Fruit fly (Drosophila melanogaster): ENCODE measurements around the gene CG7168.

Gene CG7168

DNA sequence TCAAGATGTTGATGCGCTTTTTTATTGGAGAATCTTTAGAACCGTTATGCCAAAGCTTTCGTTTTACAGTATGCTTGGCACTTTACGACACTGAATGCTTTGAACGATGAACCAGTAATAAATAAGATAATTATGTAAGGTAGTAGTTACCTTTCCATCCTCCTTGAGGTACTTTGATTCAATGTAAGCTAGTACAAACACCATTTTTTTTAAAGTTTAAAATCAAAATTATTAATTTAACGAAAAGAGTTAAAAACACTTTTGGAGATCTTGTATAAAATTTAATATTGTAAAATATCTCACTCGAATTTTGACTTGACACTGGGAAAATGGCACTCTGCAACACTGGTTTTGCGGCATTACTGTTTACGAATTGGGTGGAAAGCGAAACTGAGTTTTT is 40.5 kb downstream of the CG7168 start, which contains the start of the genes Arp5 and CG7208 (continued):
- no peak for TF ChIP-seq hb (GFP tag; IDR thresholded peaks at IDR 0.05; ENCODE audit: partially characterized antibody)
- TF ChIP-seq sc (optimal IDR thresholded peaks at IDR 0.05) = no peak
- TF ChIP-seq sc (GFP tag; optimal IDR thresholded peaks at IDR 0.05) = peak; percentile 47
- no peak for TF ChIP-seq bigmax (GFP tag; optimal IDR thresholded peaks at IDR 0.05)
- TF ChIP-seq Kr (GFP tag; optimal IDR thresholded peaks at IDR 0.05) = no peak
- TF ChIP-seq CG6654 (GFP tag; optimal IDR thresholded peaks at IDR 0.05) = no peak
- TF ChIP-seq CG6175 (GFP tag; IDR thresholded peaks at IDR 0.05) = no peak
- no peak for TF ChIP-seq C15 (GFP tag; IDR thresholded peaks at IDR 0.05)
- peak; percentile 4 for TF ChIP-seq CG15696 (tag; optimal IDR thresholded peaks at IDR 0.05)
- TF ChIP-seq exex (tag; optimal IDR thresholded peaks at IDR 0.05) = no peak
- TF ChIP-seq cg (GFP tag; optimal IDR thresholded peaks at IDR 0.05) = no peak
- TF ChIP-seq Asciz (GFP tag; optimal IDR thresholded peaks at IDR 0.05) = no peak
- no peak for TF ChIP-seq mld (GFP tag; IDR thresholded peaks at IDR 0.05; ENCODE audit: partially characterized antibody)
- TF ChIP-seq CG8944 (GFP tag; optimal IDR thresholded peaks at IDR 0.05) = peak; percentile 13
- TF ChIP-seq Lpt (GFP tag; optimal IDR thresholded peaks at IDR 0.05) = no peak
- TF ChIP-seq CG16813 (GFP tag; IDR thresholded peaks at IDR 0.05; ENCODE audit: partially characterized antibody) = no peak
- peak; percentile 56 for TF ChIP-seq Ssrp (tag; optimal IDR thresholded peaks at IDR 0.05)
- TF ChIP-seq CG12942 (GFP tag; optimal IDR thresholded peaks at IDR 0.05) = peak; percentile 69
- TF ChIP-seq Blimp-1 (GFP tag; optimal IDR thresholded peaks at IDR 0.05) = peak; percentile 77
- peak; percentile 9 for TF ChIP-seq Sin3A (optimal IDR thresholded peaks at IDR 0.05)
- TF ChIP-seq kah (GFP tag; optimal IDR thresholded peaks at IDR 0.05) = no peak
- TF ChIP-seq ewg (GFP tag; optimal IDR thresholded peaks at IDR 0.05) = peak; percentile 48
- TF ChIP-seq Sox102F (GFP tag; optimal IDR thresholded peaks at IDR 0.05) = no peak
- peak; percentile 18 for TF ChIP-seq pnt (GFP tag; optimal IDR thresholded peaks at IDR 0.05)
- TF ChIP-seq scrt (GFP tag; optimal IDR thresholded peaks at IDR 0.05) = peak; percentile 55
- no peak for TF ChIP-seq CG8281 (tag; optimal IDR thresholded peaks at IDR 0.05)
- TF ChIP-seq CG5953 (GFP tag; IDR thresholded peaks at IDR 0.05) = no peak
- peak; percentile 73 for TF ChIP-seq CG4617 (GFP tag; optimal IDR thresholded peaks at IDR 0.05; ENCODE audit: borderline replicate concordance)
- TF ChIP-seq crp (GFP tag; optimal IDR thresholded peaks at IDR 0.05) = no peak
- peak; percentile 88 for TF ChIP-seq CG6689 (GFP tag; IDR thresholded peaks at IDR 0.05)
- TF ChIP-seq CG16779 (GFP tag; IDR thresholded peaks at IDR 0.05) = no peak
- TF ChIP-seq Fer3 (tag; optimal IDR thresholded peaks at IDR 0.05) = peak; percentile 77
- peak in 1 of 2 experiments; percentile 44 for TF ChIP-seq Hr51 (GFP tag; optimal IDR thresholded peaks at IDR 0.05)
- no peak for TF ChIP-seq CG17912 (GFP tag; optimal IDR thresholded peaks at IDR 0.05)
- TF ChIP-seq CG13123 (GFP tag; optimal IDR thresholded peaks at IDR 0.05) = peak; percentile 69
- TF ChIP-seq fd3F (GFP tag; optimal IDR thresholded peaks at IDR 0.05) = peak; percentile 71
- TF ChIP-seq pb (GFP tag; optimal IDR thresholded peaks at IDR 0.05) = no peak
- TF ChIP-seq Rx (GFP tag; IDR thresholded peaks at IDR 0.05) = no peak
- peak; percentile 38; the same call in 1 of the 2 replicates for TF ChIP-seq amos (GFP tag; IDR thresholded peaks at IDR 0.05; ENCODE audit: partially characterized antibody)
- TF ChIP-seq zen2 (GFP tag; IDR thresholded peaks at IDR 0.05; ENCODE audit: partially characterized antibody) = no peak
- peak; percentile 48 for TF ChIP-seq Fer2 (tag; optimal IDR thresholded peaks at IDR 0.05)
- TF ChIP-seq sug (tag; optimal IDR thresholded peaks at IDR 0.05) = peak; percentile 76
- TF ChIP-seq CG2129 (GFP tag; IDR thresholded peaks at IDR 0.05; ENCODE audit: partially characterized antibody) = no peak
- peak; percentile 79 for TF ChIP-seq grau (tag; optimal IDR thresholded peaks at IDR 0.05)
- no peak for TF ChIP-seq H2.0 (GFP tag; IDR thresholded peaks at IDR 0.05)
- TF ChIP-seq bcd (GFP tag; optimal IDR thresholded peaks at IDR 0.05) = peak; percentile 74
- TF ChIP-seq en (GFP tag; optimal IDR thresholded peaks at IDR 0.05) = peak; percentile 0
- TF ChIP-seq bsh (GFP tag; optimal IDR thresholded peaks at IDR 0.05) = peak in 1 of 2 experiments; percentile 70
- TF ChIP-seq CG14710 (tag; optimal IDR thresholded peaks at IDR 0.05) = peak; percentile 86
- TF ChIP-seq CG4707 (GFP tag; optimal IDR thresholded peaks at IDR 0.05) = no peak

Measured in whole organism, embryonic.